Worm (Caenorhabditis elegans) whole organism, midembryonic: ENCODE data around the gene pyc-1.

Source experiments
- T22C8.4 ChIP-seq: fragments of 200-800 bp; sonication (Bioruptor generic); IDR thresholded peaks from 2 replicates; pipeline ENCODE4 v1.3.6; 2022; ENCODE audit warnings: missing genetic modification characterization, missing compliant biosample characterization
- cog-1 ChIP-seq: sonication (generic microtip); optimal IDR thresholded peaks from 2 replicates; lab custom pipeline; 2016; ENCODE audit warnings: missing genetic modification characterization, missing compliant biosample characterization
- flt-1 ChIP-seq: fragments of 200-800 bp; sonication (Bioruptor generic); IDR thresholded peaks from 2 replicates; pipeline ENCODE4 v1.3.6; 2022; ENCODE audit warnings: missing genetic modification characterization, missing compliant biosample characterization
- klf-2 ChIP-seq: fragments of 200-800 bp; sonication (Bioruptor generic); conservative IDR thresholded peaks from 2 replicates; pipeline ENCODE4 v1.3.6; 2022; ENCODE audit warnings: missing genetic modification reagents, missing genetic modification characterization, missing compliant biosample characterization
- ref-1 ChIP-seq: fragments of 200-800 bp; sonication (Bioruptor generic); conservative IDR thresholded peaks from 2 replicates; pipeline ENCODE4 v1.3.6; 2022; ENCODE audit warnings: missing genetic modification reagents, missing genetic modification characterization, missing compliant biosample characterization
- tab-1 ChIP-seq: fragments of 200-800 bp; sonication (Bioruptor generic); IDR thresholded peaks from 2 replicates; pipeline ENCODE4 v1.3.6; 2022; ENCODE audit warnings: missing genetic modification characterization, missing compliant biosample characterization
- ztf-23 ChIP-seq: fragments of 200-800 bp; sonication (Bioruptor generic); IDR thresholded peaks from 2 replicates; pipeline ENCODE4 v1.3.6; 2022; ENCODE audit warnings: missing genetic modification reagents, missing genetic modification characterization, missing compliant biosample characterization
- ztf-29 ChIP-seq: fragments of 200-800 bp; sonication (Bioruptor generic); IDR thresholded peaks from 2 replicates; pipeline ENCODE4 v1.3.6; 2022; ENCODE audit warnings: missing genetic modification reagents, missing genetic modification characterization, missing compliant biosample characterization

DNA sequence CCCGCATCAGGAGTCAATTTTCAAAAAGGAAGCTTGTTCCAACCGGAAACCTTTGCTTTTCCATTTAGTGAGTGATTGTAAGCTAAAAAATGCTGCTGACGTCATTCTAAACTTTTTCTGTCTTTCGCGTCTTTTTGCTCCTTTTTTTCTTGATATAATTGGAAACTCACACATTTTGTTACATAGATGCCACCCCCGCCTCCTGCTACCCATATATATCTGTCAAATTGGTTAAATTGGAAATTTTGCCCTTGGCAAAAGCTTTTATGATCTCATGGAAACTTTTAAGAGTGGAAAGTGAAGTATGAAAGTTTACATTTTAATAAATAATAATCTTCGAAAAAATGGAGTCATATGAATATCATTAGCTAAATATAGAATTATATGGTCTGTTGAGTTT is 12.4 kb downstream of the pyc-1 start:
- TF ChIP-seq flt-1 (GFP tag; lab: Robert Waterston, UW) (no peak), cog-1 (tag; lab: Kevin White, UChicago) (no peak), tab-1 (GFP tag; lab: Robert Waterston, UW) (no peak), ztf-23 (GFP tag; lab: Robert Waterston, UW) (no peak), klf-2 (GFP tag; lab: Robert Waterston, UW) (no peak), ztf-29 (GFP tag; lab: Robert Waterston, UW) (no peak), ref-1 (GFP tag; lab: Robert Waterston, UW) (no peak), T22C8.4 (no peak)
